Fruit fly (Drosophila melanogaster): ENCODE measurements around the gene PolrMT.

PolrMT gene

DNA sequence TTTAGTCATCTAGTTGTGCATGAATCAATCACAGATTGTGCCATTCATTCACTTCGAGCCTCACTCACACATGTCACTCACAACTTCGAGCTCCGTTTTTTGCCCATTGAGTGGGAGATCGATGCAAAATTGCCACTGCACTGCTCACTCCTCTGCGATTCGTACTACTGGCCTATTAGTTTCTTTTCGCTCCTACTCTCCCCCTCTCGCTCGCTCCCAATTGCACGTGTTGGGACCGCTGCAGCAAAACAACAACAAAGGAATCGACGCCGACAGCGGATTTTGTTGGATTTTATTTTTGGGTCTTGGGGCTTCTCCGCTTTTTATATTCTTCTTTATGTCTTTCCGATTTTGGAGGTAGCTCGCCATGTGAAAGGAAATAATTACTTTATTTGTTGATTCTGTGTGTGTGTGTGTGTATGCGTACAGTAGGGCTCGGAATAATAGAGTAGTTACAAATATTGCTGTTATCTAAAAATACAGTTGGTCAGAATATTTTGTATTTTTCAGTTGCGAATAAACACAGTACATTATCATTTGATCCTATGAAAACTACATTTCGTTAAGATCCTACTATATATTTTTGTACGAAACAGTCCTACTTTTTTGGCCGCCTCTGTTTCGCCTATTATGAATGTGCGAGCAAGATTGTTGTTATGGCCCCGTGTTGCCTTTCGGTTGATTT, 33.9 kb downstream of the PolrMT start (continued):
- TF ChIP-seq Xbp1 (GFP tag; optimal IDR thresholded peaks at IDR 0.05) (peak; percentile 81), CG9215 (GFP tag; IDR thresholded peaks at IDR 0.05) (peak; percentile 53), CG7839 (tag; optimal IDR thresholded peaks at IDR 0.05) (peak; percentile 89), yki (optimal IDR thresholded peaks at IDR 0.05) (no peak), disco-r (GFP tag; optimal IDR thresholded peaks at IDR 0.05) (peak; percentile 47), ttk (GFP tag; IDR thresholded peaks at IDR 0.05) (peak; percentile 66), Dll (GFP tag; IDR thresholded peaks at IDR 0.05; ENCODE audit: partially characterized antibody) (no peak), crc (GFP tag; optimal IDR thresholded peaks at IDR 0.05) (peak; percentile 56), C15 (GFP tag; IDR thresholded peaks at IDR 0.05) (no peak), gcm (GFP tag; optimal IDR thresholded peaks at IDR 0.05) (peak; percentile 85), CG3726 (GFP tag; IDR thresholded peaks at IDR 0.05) (0 out of 3 replicates have a peak, but pooled peaks have one; percentile 60), Jarid2 (GFP tag; optimal IDR thresholded peaks at IDR 0.05) (peak; percentile 42), Dfd (GFP tag; optimal IDR thresholded peaks at IDR 0.05) (no peak), jing (GFP tag; optimal IDR thresholded peaks at IDR 0.05) (peak; percentile 77), NFAT (GFP tag; IDR thresholded peaks at IDR 0.05) (no peak), gt (GFP tag; IDR thresholded peaks at IDR 0.05) (0 out of 2 replicates have a peak, but pooled peaks have one; percentile 9), CG10147 (GFP tag; optimal IDR thresholded peaks at IDR 0.05) (peak; percentile 51), CG4707 (GFP tag; optimal IDR thresholded peaks at IDR 0.05) (peak; percentile 69), ind (GFP tag; optimal IDR thresholded peaks at IDR 0.05) (peak; percentile 74), tio (GFP tag; optimal IDR thresholded peaks at IDR 0.05) (no peak), sna (GFP tag; IDR thresholded peaks at IDR 0.05; ENCODE audit: partially characterized antibody) (no peak), CG18476 (GFP tag; optimal IDR thresholded peaks at IDR 0.05) (peak; percentile 38), HLH4C (GFP tag; IDR thresholded peaks at IDR 0.05; ENCODE audit: partially characterized antibody) (no peak), CG7271 (tag; optimal IDR thresholded peaks at IDR 0.05) (peak; percentile 38), CG6254 (GFP tag; optimal IDR thresholded peaks at IDR 0.05) (peak; percentile 88), dm (GFP tag; optimal IDR thresholded peaks at IDR 0.05) (peak; percentile 51), CG14014 (GFP tag; IDR thresholded peaks at IDR 0.05) (peak; percentile 69), row (GFP tag; IDR thresholded peaks at IDR 0.05) (peak; percentile 79), D (optimal IDR thresholded peaks at IDR 0.05) (no peak), D (GFP tag; optimal IDR thresholded peaks at IDR 0.05) (peak; percentile 88), MTF-1 (GFP tag; optimal IDR thresholded peaks at IDR 0.05; ENCODE audit: borderline replicate concordance) (peak; percentile 57), stc (GFP tag; IDR thresholded peaks at IDR 0.05) (peak; percentile 76), kah (GFP tag; optimal IDR thresholded peaks at IDR 0.05) (peak; percentile 52), CG11723 (GFP tag; optimal IDR thresholded peaks at IDR 0.05) (peak; percentile 59), CG1233 (GFP tag; optimal IDR thresholded peaks at IDR 0.05) (peak; percentile 66), bbx (GFP tag; IDR thresholded peaks at IDR 0.05; ENCODE audit: partially characterized antibody) (no peak), Kr (GFP tag; optimal IDR thresholded peaks at IDR 0.05) (no peak), shn (GFP tag; optimal IDR thresholded peaks at IDR 0.05) (peak; percentile 45), Drgx (GFP tag; IDR thresholded peaks at IDR 0.05) (peak; percentile 57; the same call in 1 of the 2 replicates), pzg (GFP tag; optimal IDR thresholded peaks at IDR 0.05) (no peak), Doc3 (GFP tag; IDR thresholded peaks at IDR 0.05; ENCODE audit: partially characterized antibody) (no peak), CG12942 (GFP tag; optimal IDR thresholded peaks at IDR 0.05) (peak; percentile 44), bab2 (GFP tag; optimal IDR thresholded peaks at IDR 0.05) (peak; percentile 78), otp (GFP tag; IDR thresholded peaks at IDR 0.05) (0 out of 3 replicates have a peak, but pooled peaks have one; percentile 60), ara (GFP tag; IDR thresholded peaks at IDR 0.05) (peak; percentile 78; the same call in 1 of the 2 replicates), HLH3B (GFP tag; IDR thresholded peaks at IDR 0.05) (peak; percentile 73), CG31365 (tag; optimal IDR thresholded peaks at IDR 0.05) (peak; percentile 69), CG31224 (GFP tag; IDR thresholded peaks at IDR 0.05) (peak; percentile 53; the same call in 1 of the 2 replicates), nau (GFP tag; optimal IDR thresholded peaks at IDR 0.05) (peak; percentile 74), schlank (tag; optimal IDR thresholded peaks at IDR 0.05) (peak; percentile 38)
